Worm (Caenorhabditis elegans) whole organism, L2 larva: ENCODE results near the gene ceh-51.

Experiments used
- C34F6.9 ChIP-seq: fragments of 150-350 bp; optimal IDR thresholded peaks from 2 replicates; lab custom pipeline; 2014; ENCODE audit warnings: missing biosample characterization, missing genetic modification characterization
- F13H6.1 ChIP-seq: sonication (generic microtip); optimal IDR thresholded peaks from 2 replicates; lab custom pipeline; 2016; ENCODE audit warnings: missing genetic modification characterization, missing compliant biosample characterization
- R02D3.7 ChIP-seq: fragments of 150-350 bp; optimal IDR thresholded peaks from 2 replicates; lab custom pipeline; 2014; ENCODE audit warnings: missing biosample characterization, missing genetic modification characterization
- Y55F3AM.14 ChIP-seq: fragments of 200-800 bp; sonication (Bioruptor generic); optimal IDR thresholded peaks from 2 replicates; lab custom pipeline; 2018; ENCODE audit warnings: mild to moderate bottlenecking, missing genetic modification characterization, missing compliant biosample characterization
- ZK546.5 ChIP-seq: sonication (generic microtip); optimal IDR thresholded peaks from 2 replicates; lab custom pipeline; 2017; ENCODE audit warnings: missing biosample characterization, missing genetic modification characterization
- alr-1 ChIP-seq: fragments of 150-350 bp; optimal IDR thresholded peaks from 2 replicates; lab custom pipeline; 2014; ENCODE audit warnings: missing biosample characterization, missing genetic modification characterization
- aly-2 ChIP-seq: fragments of 150-350 bp; optimal IDR thresholded peaks from 2 replicates; lab custom pipeline; 2014; ENCODE audit warnings: missing biosample characterization, missing genetic modification characterization
- ama-1 ChIP-seq: fragments of 150-350 bp; optimal IDR thresholded peaks from 2 replicates; lab custom pipeline; 2018; ENCODE audit warnings: inconsistent platforms
- blmp-1 ChIP-seq: sonication (generic microtip); optimal IDR thresholded peaks from 2 replicates; lab custom pipeline; 2017; ENCODE audit warnings: missing genetic modification characterization, mild to moderate bottlenecking, missing compliant biosample characterization, antibody characterized with exemption, moderate library complexity; ENCODE audit not compliant: insufficient read depth
- ceh-16 ChIP-seq: fragments of 150-350 bp; optimal IDR thresholded peaks from 2 replicates; lab custom pipeline; 2014; ENCODE audit warnings: missing biosample characterization, missing genetic modification characterization
- ceh-82 ChIP-seq: fragments of 150-350 bp; optimal IDR thresholded peaks from 2 replicates; lab custom pipeline; 2014; ENCODE audit warnings: missing biosample characterization, missing genetic modification characterization
- crh-2 ChIP-seq: sonication (generic microtip); optimal IDR thresholded peaks from 2 replicates; lab custom pipeline; 2017; ENCODE audit warnings: missing biosample characterization, missing genetic modification characterization
- egl-27 ChIP-seq: sonication (generic microtip); optimal IDR thresholded peaks from 3 replicates; lab custom pipeline; 2017; ENCODE audit warnings: missing biosample characterization, missing genetic modification reagents, missing genetic modification characterization
- elt-1 ChIP-seq: fragments of 150-350 bp; optimal IDR thresholded peaks from 2 replicates; lab custom pipeline; 2014; ENCODE audit warnings: missing biosample characterization, missing genetic modification characterization
- elt-3 ChIP-seq: sonication (generic microtip); optimal IDR thresholded peaks from 2 replicates; lab custom pipeline; 2017; ENCODE audit warnings: missing biosample characterization, missing genetic modification characterization
- fos-1 ChIP-seq: fragments of 150-350 bp; optimal IDR thresholded peaks from 2 replicates; lab custom pipeline; 2014; ENCODE audit warnings: missing biosample characterization, missing genetic modification characterization
- gmeb-1 ChIP-seq: fragments of 150-350 bp; optimal IDR thresholded peaks from 2 replicates; lab custom pipeline; 2014; ENCODE audit warnings: missing biosample characterization, missing genetic modification characterization
- lin-11 ChIP-seq: fragments of 150-350 bp; sonication (generic microtip); optimal IDR thresholded peaks from 2 replicates; lab custom pipeline; 2014; ENCODE audit warnings: missing biosample characterization, missing genetic modification characterization, inconsistent platforms, mixed read lengths
- lin-13 ChIP-seq: fragments of 150-350 bp; optimal IDR thresholded peaks from 2 replicates; lab custom pipeline; 2014; ENCODE audit warnings: missing biosample characterization, missing genetic modification reagents, missing genetic modification characterization
- lin-39 ChIP-seq: fragments of 150-350 bp; optimal IDR thresholded peaks from 2 replicates; lab custom pipeline; 2014; ENCODE audit warnings: missing biosample characterization, missing genetic modification reagents, missing genetic modification characterization
- mab-5 ChIP-seq: fragments of 150-350 bp; optimal IDR thresholded peaks from 2 replicates; lab custom pipeline; 2014; ENCODE audit warnings: missing biosample characterization, missing genetic modification characterization
- mdl-1 ChIP-seq, 2 experiments: fragments of 150-350 bp in 1 of 2; sonication (generic microtip) in 1 of 2; optimal IDR thresholded peaks; 2 replicates each; lab custom pipeline; 2017; ENCODE audit warnings: missing biosample characterization in 2 of 2, missing genetic modification characterization in 2 of 2
- nhr-11 ChIP-seq: fragments of 150-350 bp; optimal IDR thresholded peaks from 2 replicates; lab custom pipeline; 2014; ENCODE audit warnings: missing biosample characterization, missing genetic modification characterization
- nhr-129 ChIP-seq: fragments of 150-350 bp; optimal IDR thresholded peaks from 2 replicates; lab custom pipeline; 2014; ENCODE audit warnings: missing biosample characterization, missing genetic modification characterization
- nhr-21 ChIP-seq: fragments of 150-350 bp; optimal IDR thresholded peaks from 2 replicates; lab custom pipeline; 2014; ENCODE audit warnings: missing biosample characterization, missing genetic modification characterization
- nhr-25 ChIP-seq: fragments of 150-350 bp; sonication (generic microtip); optimal IDR thresholded peaks from 3 replicates; lab custom pipeline; 2014; ENCODE audit warnings: missing biosample characterization, missing genetic modification characterization
- nhr-6 ChIP-seq: fragments of 150-350 bp; optimal IDR thresholded peaks from 2 replicates; lab custom pipeline; 2014; ENCODE audit warnings: missing biosample characterization, missing genetic modification characterization
- nhr-77 ChIP-seq: fragments of 150-350 bp; optimal IDR thresholded peaks from 2 replicates; lab custom pipeline; 2014; ENCODE audit warnings: missing biosample characterization, missing genetic modification characterization
- sem-4 ChIP-seq: fragments of 150-350 bp; optimal IDR thresholded peaks from 2 replicates; lab custom pipeline; 2014; ENCODE audit warnings: missing biosample characterization, missing genetic modification reagents, missing genetic modification characterization
- skn-1 ChIP-seq: sonication (generic microtip); optimal IDR thresholded peaks from 2 replicates; lab custom pipeline; 2017; ENCODE audit warnings: missing biosample characterization, missing genetic modification characterization
- sma-3 ChIP-seq: sonication (generic microtip); optimal IDR thresholded peaks from 2 replicates; lab custom pipeline; 2016; ENCODE audit warnings: missing genetic modification reagents, missing genetic modification characterization, missing compliant biosample characterization
- unc-39 ChIP-seq: fragments of 150-350 bp; optimal IDR thresholded peaks from 2 replicates; lab custom pipeline; 2014; ENCODE audit warnings: missing biosample characterization, missing genetic modification characterization
- unc-55 ChIP-seq: fragments of 150-350 bp; sonication (generic microtip); optimal IDR thresholded peaks from 3 replicates; lab custom pipeline; 2014; ENCODE audit warnings: missing biosample characterization, missing genetic modification reagents, missing genetic modification characterization
- zag-1 ChIP-seq: fragments of 150-350 bp; optimal IDR thresholded peaks from 2 replicates; lab custom pipeline; 2014; ENCODE audit warnings: missing biosample characterization, missing genetic modification characterization
- ztf-1 ChIP-seq: fragments of 200-800 bp; sonication (Bioruptor generic); conservative IDR thresholded peaks from 2 replicates; pipeline ENCODE4 v1.3.6; 2022; ENCODE audit warnings: missing genetic modification characterization, missing compliant biosample characterization
- ztf-4 ChIP-seq: fragments of 150-350 bp; optimal IDR thresholded peaks from 2 replicates; lab custom pipeline; 2014; ENCODE audit warnings: missing biosample characterization, missing genetic modification characterization

ceh-51 gene

ce11 chrV:18873833-18874232 lies at the start of gene ceh-51:
TSS of gene ceh-51 (plus strand) at chrV:18874133.
- TF ChIP-seq Y55F3AM.14 (no peak), egl-27 (tag; lab: Kevin White, UChicago) (no peak), zag-1 (no peak), aly-2 (no peak)
- TF ChIP-seq, all 48 proteins: peak for 0

ce11 chrV:18826445-18826844 lies 47.5 kb upstream of the ceh-51 start:
- no peak for TF ChIP-seq blmp-1 (tag; lab: Kevin White, UChicago)
- no peak for TF ChIP-seq C34F6.9 (tag; lab: Kevin White, UChicago)
- no peak for TF ChIP-seq sem-4 (tag; lab: Kevin White, UChicago)
- TF ChIP-seq mdl-1 (tag; optimal IDR thresholded peaks at IDR 0.05; lab: Kevin White, UChicago): no peak
- TF ChIP-seq lin-11 (tag; lab: Kevin White, UChicago): no peak
- TF ChIP-seq nhr-25: no peak
- TF ChIP-seq nhr-129: peak; percentile 8
- no peak for TF ChIP-seq elt-1 (tag; lab: Kevin White, UChicago)
- TF ChIP-seq fos-1: peak; percentile 66
- TF ChIP-seq ceh-82 (tag; lab: Kevin White, UChicago): no peak
- TF ChIP-seq R02D3.7 (tag; lab: Kevin White, UChicago): no peak
- TF ChIP-seq unc-55: no peak
- no peak for TF ChIP-seq mab-5 (tag; lab: Kevin White, UChicago)

ce11 chrV:18827374-18827773 lies 46.6 kb upstream of the ceh-51 start:
- no peak for TF ChIP-seq ztf-4 (tag; lab: Kevin White, UChicago)
- TF ChIP-seq Y55F3AM.14: no peak
- no peak for TF ChIP-seq zag-1

- no peak for TF ChIP-seq crh-2 (tag; lab: Kevin White, UChicago)
- TF ChIP-seq ZK546.5 (tag; lab: Kevin White, UChicago): no peak
- no peak for TF ChIP-seq elt-3
- no peak for TF ChIP-seq nhr-129
- TF ChIP-seq nhr-21 (tag; lab: Kevin White, UChicago): no peak
These were observed 36.8 kb upstream of the ceh-51 start, which contains the start of gene cyp-33D3 for ce11 chrV:18837125-18837524. TSS of gene cyp-33D3 (minus strand) at chrV:18837225.

- TF ChIP-seq fos-1: peak; percentile 52
- no peak for TF ChIP-seq ceh-16 (tag; lab: Kevin White, UChicago)
- TF ChIP-seq lin-39 (tag; lab: Kevin White, UChicago): no peak
- no peak for TF ChIP-seq ztf-1 (GFP tag; lab: Robert Waterston, UW)
- no peak for TF ChIP-seq lin-13 (GFP tag; lab: Kevin White, UChicago)
- no peak for TF ChIP-seq nhr-11 (tag; lab: Kevin White, UChicago)
- no peak for TF ChIP-seq skn-1 (tag; lab: Kevin White, UChicago)
- TF ChIP-seq nhr-6: no peak
- no peak for TF ChIP-seq egl-27 (tag; lab: Kevin White, UChicago)
- no peak for TF ChIP-seq R02D3.7 (tag; lab: Kevin White, UChicago)
- TF ChIP-seq nhr-129: peak; percentile 1
- TF ChIP-seq ama-1 (lab: Kevin White, UChicago): no peak
- TF ChIP-seq unc-39 (tag; lab: Kevin White, UChicago): no peak
- TF ChIP-seq alr-1: no peak
- no peak for TF ChIP-seq nhr-25
- no peak for TF ChIP-seq unc-55
- TF ChIP-seq F13H6.1: peak; percentile 46
- TF ChIP-seq ceh-82 (tag; lab: Kevin White, UChicago): no peak
- no peak for TF ChIP-seq lin-11 (tag; lab: Kevin White, UChicago)
- no peak for TF ChIP-seq nhr-77 (tag; lab: Kevin White, UChicago)
- no peak for TF ChIP-seq zag-1
- TF ChIP-seq gmeb-1: peak; percentile 14
- TF ChIP-seq sma-3: peak; percentile 11
These were observed 35.1 kb upstream of the ceh-51 start, which contains the start of gene nhr-65 for ce11 chrV:18838799-18839354. TSS of gene nhr-65 (plus strand) at chrV:18839304.
